Worm (Caenorhabditis elegans): ENCODE data around the gene F28B4.1.

ce11 chrX:3184649-3185048, 20.2 kb upstream of the F28B4.1 start:
- TF ChIP-seq nhr-237 (tag; optimal IDR thresholded peaks at IDR 0.05) = no peak
- TF ChIP-seq ztf-11 (tag; optimal IDR thresholded peaks at IDR 0.05) = no peak
- TF ChIP-seq zag-1 (tag; optimal IDR thresholded peaks at IDR 0.05) = no peak
- no peak for TF ChIP-seq ama-1 (optimal IDR thresholded peaks at IDR 0.05)
- TF ChIP-seq nhr-23 (tag; optimal IDR thresholded peaks at IDR 0.05) = no peak
- TF ChIP-seq nhr-11 (tag; optimal IDR thresholded peaks at IDR 0.05) = no peak
- no peak for TF ChIP-seq ceh-16 (tag; optimal IDR thresholded peaks at IDR 0.05)
- no peak for TF ChIP-seq aly-2 (tag; optimal IDR thresholded peaks at IDR 0.05)

Measured in whole organism, L2 larva.